Fruit fly (Drosophila melanogaster) whole organism, embryonic: ENCODE results near the gene cno.

Experiments used
- Ada2b ChIP-seq: fragments of 200-800 bp; sonication (Bioruptor generic); IDR thresholded peaks from 2 replicates; pipeline ENCODE4 v1.3.6; 2022; ENCODE audit warnings: missing biosample characterization, missing genetic modification characterization
- Aef1 ChIP-seq: fragments of 200-800 bp; sonication (Bioruptor generic); IDR thresholded peaks from 3 replicates; pipeline ENCODE4 v1.3.6; 2022; ENCODE audit warnings: missing biosample characterization, missing genetic modification characterization
- CG10147 ChIP-seq: fragments of 200-800 bp; sonication (Bioruptor generic); optimal IDR thresholded peaks from 2 replicates; lab custom pipeline; 2019; ENCODE audit warnings: missing biosample characterization, mild to moderate bottlenecking, missing genetic modification characterization, moderate library complexity
- CG1024 ChIP-seq: fragments of 200-800 bp; sonication (Bioruptor generic); IDR thresholded peaks from 2 replicates; pipeline ENCODE4 v1.3.6; 2022; ENCODE audit warnings: missing biosample characterization, missing genetic modification characterization
- CG10274 ChIP-seq: fragments of 200-800 bp; sonication (Bioruptor generic); optimal IDR thresholded peaks from 3 replicates; lab custom pipeline; 2017; ENCODE audit warnings: missing biosample characterization, mild to moderate bottlenecking, missing genetic modification characterization
- CG11247 ChIP-seq: fragments of 200-800 bp; sonication (Bioruptor generic); IDR thresholded peaks from 2 replicates; pipeline ENCODE4 v1.3.6; 2022; ENCODE audit warnings: missing biosample characterization, missing genetic modification characterization
- CG11695 ChIP-seq: fragments of 200-800 bp; sonication (Bioruptor generic); IDR thresholded peaks from 3 replicates; pipeline ENCODE4 v1.3.6; 2022; ENCODE audit warnings: missing biosample characterization, missing genetic modification characterization
- CG12236 ChIP-seq: fragments of 200-800 bp; sonication (Bioruptor generic); optimal IDR thresholded peaks from 2 replicates; lab custom pipeline; 2016; ENCODE audit warnings: missing biosample characterization, missing genetic modification characterization
- CG12769 ChIP-seq: fragments of 200-800 bp; sonication (Bioruptor generic); optimal IDR thresholded peaks from 2 replicates; lab custom pipeline; 2019; ENCODE audit warnings: missing biosample characterization, mild to moderate bottlenecking, missing genetic modification characterization, moderate library complexity
- CG13287 ChIP-seq: fragments of 200-800 bp; sonication (Bioruptor generic); IDR thresholded peaks from 2 replicates; pipeline ENCODE4 v1.3.6; 2022; ENCODE audit warnings: missing biosample characterization, missing genetic modification characterization; ENCODE audit not compliant: partially characterized antibody
- CG14050 ChIP-seq: fragments of 200-800 bp; sonication (Bioruptor generic); IDR thresholded peaks from 3 replicates; pipeline ENCODE4 v1.3.6; 2022; ENCODE audit warnings: missing biosample characterization, missing genetic modification characterization
- CG15269 ChIP-seq: fragments of 200-800 bp; sonication (Bioruptor generic); optimal IDR thresholded peaks from 2 replicates; lab custom pipeline; 2018; ENCODE audit warnings: missing biosample characterization, mild to moderate bottlenecking, missing genetic modification characterization, moderate library complexity
- CG15514 ChIP-seq: fragments of 200-800 bp; sonication (Bioruptor generic); optimal IDR thresholded peaks from 3 replicates; lab custom pipeline; 2017; ENCODE audit warnings: missing biosample characterization, missing genetic modification characterization, mild to moderate bottlenecking, moderate library complexity, missing genetic modification reagents
- CG15601 ChIP-seq: fragments of 200-800 bp; sonication (Bioruptor generic); optimal IDR thresholded peaks from 3 replicates; lab custom pipeline; 2019; ENCODE audit warnings: missing biosample characterization, mild to moderate bottlenecking, missing genetic modification characterization, moderate library complexity
- CG17829 ChIP-seq: fragments of 200-800 bp; optimal IDR thresholded peaks from 2 replicates; lab custom pipeline; 2019; ENCODE audit warnings: missing biosample characterization, mild to moderate bottlenecking, missing genetic modification characterization, moderate library complexity
- CG17912 ChIP-seq: fragments of 200-800 bp; sonication (Bioruptor generic); optimal IDR thresholded peaks from 2 replicates; lab custom pipeline; 2018; ENCODE audit warnings: missing biosample characterization, mild to moderate bottlenecking, missing genetic modification characterization
- CG18476 ChIP-seq: fragments of 200-800 bp; sonication (Bioruptor generic); optimal IDR thresholded peaks from 2 replicates; lab custom pipeline; 2016; ENCODE audit warnings: missing biosample characterization, mild to moderate bottlenecking, missing genetic modification characterization
- CG2712 ChIP-seq: fragments of 200-800 bp; optimal IDR thresholded peaks from 3 replicates; lab custom pipeline; 2019; ENCODE audit warnings: missing biosample characterization, mild to moderate bottlenecking, missing genetic modification characterization, moderate library complexity
- CG3838 ChIP-seq: fragments of 200-800 bp; sonication (Bioruptor generic); optimal IDR thresholded peaks from 3 replicates; lab custom pipeline; 2016; ENCODE audit warnings: missing biosample characterization, missing genetic modification characterization
- CG3995 ChIP-seq: fragments of 200-800 bp; sonication (Bioruptor generic); optimal IDR thresholded peaks from 3 replicates; lab custom pipeline; 2016; ENCODE audit warnings: missing biosample characterization, missing genetic modification characterization
- CG6654 ChIP-seq: fragments of 200-800 bp; sonication (Bioruptor generic); optimal IDR thresholded peaks from 2 replicates; lab custom pipeline; 2017; ENCODE audit warnings: missing biosample characterization, mild to moderate bottlenecking, missing genetic modification characterization
- CG6765 ChIP-seq: fragments of 200-800 bp; sonication (Bioruptor generic); optimal IDR thresholded peaks from 3 replicates; lab custom pipeline; 2017; ENCODE audit warnings: missing biosample characterization, mild to moderate bottlenecking, missing genetic modification characterization
- Dip3 ChIP-seq: fragments of 200-800 bp; sonication (Bioruptor generic); optimal IDR thresholded peaks from 3 replicates; lab custom pipeline; 2016; ENCODE audit warnings: missing biosample characterization, missing genetic modification characterization
- Drgx ChIP-seq: fragments of 200-800 bp; sonication (Bioruptor generic); IDR thresholded peaks from 2 replicates; pipeline ENCODE4 v1.3.6; 2022; ENCODE audit warnings: missing biosample characterization, missing genetic modification characterization
- Ets65A ChIP-seq: fragments of 200-800 bp; sonication (Bioruptor generic); peaks from one replicate; lab custom pipeline; 2016; ENCODE audit warnings: missing biosample characterization, missing genetic modification characterization
- Hr39 ChIP-seq: fragments of >200 bp; optimal IDR thresholded peaks from 2 replicates; lab custom pipeline; 2017
- MBD-R2 ChIP-seq: fragments of 200-800 bp; sonication (Bioruptor generic); IDR thresholded peaks from 2 replicates; pipeline ENCODE4 v1.3.6; 2022; ENCODE audit warnings: missing biosample characterization, missing genetic modification characterization
- Opbp ChIP-seq: fragments of 200-800 bp; sonication (Bioruptor generic); IDR thresholded peaks from 3 replicates; pipeline ENCODE4 v1.3.6; 2022; ENCODE audit warnings: missing biosample characterization, missing genetic modification characterization; ENCODE audit not compliant: partially characterized antibody
- Pdp1 ChIP-seq, 2 experiments: fragments of 200-800 bp; sonication (Bioruptor generic); optimal IDR thresholded peaks; 3 replicates each; lab custom pipeline; 2016; ENCODE audit warnings: missing biosample characterization in 2 of 2, missing genetic modification characterization in 2 of 2, mild to moderate bottlenecking in 1 of 2, moderate library complexity in 1 of 2
- Rx ChIP-seq: fragments of 200-800 bp; sonication (Bioruptor generic); IDR thresholded peaks from 2 replicates; pipeline ENCODE4 v1.3.6; 2022; ENCODE audit warnings: missing biosample characterization, missing genetic modification characterization
- Xbp1 ChIP-seq: fragments of 200-800 bp; sonication (Bioruptor generic); optimal IDR thresholded peaks from 3 replicates; lab custom pipeline; 2016; ENCODE audit warnings: missing biosample characterization, mild to moderate bottlenecking, missing genetic modification characterization
- bigmax ChIP-seq: fragments of 200-800 bp; sonication (Bioruptor generic); optimal IDR thresholded peaks from 2 replicates; lab custom pipeline; 2018; ENCODE audit warnings: missing biosample characterization, mild to moderate bottlenecking, missing genetic modification characterization
- caup ChIP-seq: fragments of 200-800 bp; sonication (Bioruptor generic); optimal IDR thresholded peaks from 3 replicates; lab custom pipeline; 2017; ENCODE audit warnings: missing biosample characterization, mild to moderate bottlenecking, missing genetic modification characterization, moderate library complexity; ENCODE audit not compliant: severe bottlenecking
- cwo ChIP-seq: fragments of 200-800 bp; sonication (Bioruptor generic); optimal IDR thresholded peaks from 3 replicates; lab custom pipeline; 2017; ENCODE audit warnings: missing biosample characterization, missing genetic modification characterization, mild to moderate bottlenecking, moderate library complexity, missing genetic modification reagents
- dati ChIP-seq: fragments of 200-800 bp; sonication (Bioruptor generic); IDR thresholded peaks from 2 replicates; pipeline ENCODE4 v1.3.6; 2022; ENCODE audit warnings: missing biosample characterization, missing genetic modification characterization
- fd3F ChIP-seq: fragments of 200-800 bp; sonication (Bioruptor generic); optimal IDR thresholded peaks from 2 replicates; lab custom pipeline; 2018; ENCODE audit warnings: missing biosample characterization, mild to moderate bottlenecking, missing genetic modification characterization, moderate library complexity
- grn ChIP-seq: fragments of 200-800 bp; sonication (Bioruptor generic); optimal IDR thresholded peaks from 3 replicates; lab custom pipeline; 2017; ENCODE audit warnings: missing biosample characterization, missing genetic modification characterization
- hb ChIP-seq: fragments of 200-800 bp; sonication (Bioruptor generic); IDR thresholded peaks from 3 replicates; pipeline ENCODE4 v1.3.6; 2022; ENCODE audit warnings: missing biosample characterization, missing genetic modification characterization; ENCODE audit not compliant: partially characterized antibody
- hkb ChIP-seq, 2 experiments: fragments of 200-800 bp in 1 of 2; fragments of >200 bp in 1 of 2; sonication (Bioruptor generic) in 1 of 2; IDR thresholded peaks in 1 of 2; optimal IDR thresholded peaks in 1 of 2; 2 replicates each; pipeline versions ENCODE4 v1.3.6 to Lab custom; 2017 to 2022; ENCODE audit warnings: missing biosample characterization in 1 of 2, missing genetic modification characterization in 1 of 2
- jing ChIP-seq: fragments of 200-800 bp; sonication (Bioruptor generic); optimal IDR thresholded peaks from 2 replicates; lab custom pipeline; 2018; ENCODE audit warnings: missing biosample characterization, mild to moderate bottlenecking, missing genetic modification characterization
- maf-S ChIP-seq: fragments of 200-800 bp; sonication (Bioruptor generic); optimal IDR thresholded peaks from 2 replicates; lab custom pipeline; 2016; ENCODE audit warnings: missing biosample characterization, missing genetic modification characterization
- nau ChIP-seq: fragments of 200-800 bp; sonication (Bioruptor generic); optimal IDR thresholded peaks from 3 replicates; lab custom pipeline; 2017; ENCODE audit warnings: missing biosample characterization, mild to moderate bottlenecking, missing genetic modification characterization, missing genetic modification reagents
- oc ChIP-seq: fragments of 200-800 bp; sonication (Bioruptor generic); optimal IDR thresholded peaks from 2 replicates; lab custom pipeline; 2018; ENCODE audit warnings: missing biosample characterization, mild to moderate bottlenecking, missing genetic modification characterization, moderate library complexity
- peb ChIP-seq: fragments of 200-800 bp; sonication (Bioruptor generic); IDR thresholded peaks from 2 replicates; pipeline ENCODE4 v1.3.6; 2022; ENCODE audit warnings: missing biosample characterization, missing genetic modification characterization
- pros ChIP-seq: fragments of 200-800 bp; sonication (Bioruptor generic); optimal IDR thresholded peaks from 3 replicates; lab custom pipeline; 2019; ENCODE audit warnings: missing biosample characterization, mild to moderate bottlenecking, missing genetic modification characterization, moderate library complexity
- row ChIP-seq: fragments of 200-800 bp; sonication (Bioruptor generic); IDR thresholded peaks from 3 replicates; pipeline ENCODE4 v1.3.6; 2022; ENCODE audit warnings: missing biosample characterization, missing genetic modification characterization
- sd ChIP-seq: fragments of 200-800 bp; sonication (Bioruptor generic); optimal IDR thresholded peaks from 3 replicates; lab custom pipeline; 2018; ENCODE audit warnings: missing biosample characterization, mild to moderate bottlenecking, missing genetic modification characterization, moderate library complexity

cno gene

DNA sequence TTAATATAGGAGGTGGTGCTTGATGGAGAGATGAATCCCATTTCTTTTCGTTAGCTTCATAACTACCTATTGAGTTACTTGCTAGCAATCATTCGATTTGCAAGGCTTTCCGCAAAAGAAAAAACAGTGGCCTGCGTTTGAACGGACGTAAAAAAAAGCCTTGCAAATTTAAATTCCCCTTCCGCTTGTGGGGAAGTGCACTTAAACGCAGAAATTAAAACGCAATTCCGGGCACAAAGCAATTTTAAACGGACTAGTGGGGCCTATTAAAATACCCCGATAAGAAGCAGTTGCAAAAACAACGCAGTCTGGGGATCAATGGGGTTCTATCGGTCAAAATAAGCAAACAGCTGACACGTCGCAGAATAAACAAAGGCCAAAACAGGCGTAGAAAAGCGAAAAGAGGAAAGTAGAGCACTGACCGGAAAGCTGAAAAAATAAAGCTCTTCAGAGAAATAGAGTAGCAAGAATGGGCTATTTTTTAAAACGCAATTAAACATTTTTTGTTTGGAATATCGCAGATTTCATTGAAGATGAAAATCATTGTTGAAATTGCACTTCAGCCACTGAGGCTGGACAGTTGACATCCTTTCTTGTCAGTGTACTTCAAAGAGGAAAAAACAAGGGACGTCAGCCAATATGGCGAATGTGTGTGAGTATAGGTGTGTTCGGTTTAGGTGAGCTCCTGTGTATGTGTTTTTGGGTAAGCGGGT is 33.4 kb upstream of the cno start (continued):
- TF ChIP-seq CG15601 (tag; lab: Kevin White, UChicago) (no peak), Opbp (GFP tag; lab: Robert Waterston, UW) (no peak), Aef1 (GFP tag; lab: Robert Waterston, UW) (no peak), Ets65A (GFP tag; lab: Kevin White, UChicago) (no peak), CG18476 (GFP tag; lab: Kevin White, UChicago) (no peak), MBD-R2 (GFP tag; lab: Robert Waterston, UW) (no peak), bigmax (GFP tag; lab: Kevin White, UChicago) (no peak), CG10147 (GFP tag; lab: Kevin White, UChicago) (no peak), CG3995 (GFP tag; lab: Kevin White, UChicago) (no peak), CG17912 (GFP tag; lab: Kevin White, UChicago) (no peak), Ada2b (GFP tag; lab: Robert Waterston, UW) (0 out of 2 replicates have a peak, but pooled peaks have one; percentile 10), caup (GFP tag; lab: Kevin White, UChicago) (no peak), CG11247 (no peak), dati (GFP tag; lab: Robert Waterston, UW) (no peak), CG17829 (tag; lab: Kevin White, UChicago) (no peak), Xbp1 (GFP tag; lab: Kevin White, UChicago) (no peak), hkb (optimal IDR thresholded peaks at IDR 0.05; lab: Kevin White, UChicago) (no peak), hkb (GFP tag; IDR thresholded peaks at IDR 0.05; lab: Robert Waterston, UW) (peak; percentile 34; the same call in 1 of the 2 replicates), hb (GFP tag; lab: Robert Waterston, UW) (no peak), Drgx (GFP tag; lab: Robert Waterston, UW) (peak; percentile 46), CG6765 (GFP tag; lab: Kevin White, UChicago) (no peak), Hr39 (lab: Kevin White, UChicago) (no peak), fd3F (GFP tag; lab: Kevin White, UChicago) (no peak)

DNA sequence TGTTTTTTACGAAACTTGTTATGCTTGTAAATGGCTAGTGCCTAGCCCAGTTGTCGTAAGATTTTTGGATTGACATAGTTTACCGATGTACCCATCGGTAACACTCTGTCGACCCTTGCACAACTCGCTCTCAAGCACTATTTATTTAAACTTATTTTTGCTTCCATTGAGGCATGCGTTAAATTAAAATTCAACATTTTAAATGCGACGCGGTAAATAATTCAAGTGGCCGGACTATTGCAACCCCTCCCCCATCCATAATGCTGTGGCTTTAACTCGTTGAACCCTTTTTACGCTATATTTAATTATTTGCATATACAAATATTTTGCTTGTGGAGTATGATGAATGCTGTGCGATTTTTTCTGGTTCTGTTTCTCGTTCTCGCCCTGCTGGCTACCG is 32.1 kb upstream of the cno start:
- TF ChIP-seq CG6654 (no peak), jing (GFP tag; lab: Kevin White, UChicago) (no peak), CG3995 (GFP tag; lab: Kevin White, UChicago) (no peak), Rx (no peak), CG14050 (GFP tag; lab: Robert Waterston, UW) (no peak), nau (GFP tag; lab: Kevin White, UChicago) (no peak), CG12769 (tag; lab: Kevin White, UChicago) (no peak), cwo (GFP tag; lab: Kevin White, UChicago) (no peak), CG12236 (GFP tag; lab: Kevin White, UChicago) (no peak), CG15514 (GFP tag; lab: Kevin White, UChicago) (no peak), CG3838 (no peak), peb (GFP tag; lab: Robert Waterston, UW) (no peak), maf-S (no peak), CG10274 (GFP tag; lab: Kevin White, UChicago) (no peak)
- TF ChIP-seq, all 482 proteins: peak for 0

- peak; percentile 99 for TF ChIP-seq pros
- peak; percentile 51 for TF ChIP-seq CG15269
- peak; percentile 53 for TF ChIP-seq grn (GFP tag; lab: Kevin White, UChicago)
- TF ChIP-seq sd (tag; lab: Kevin White, UChicago): peak; percentile 43
- no peak for TF ChIP-seq CG11695 (GFP tag; lab: Robert Waterston, UW)
- TF ChIP-seq CG2712: no peak
- TF ChIP-seq CG15514 (GFP tag; lab: Kevin White, UChicago): no peak
- TF ChIP-seq row: no peak
- TF ChIP-seq Dip3 (GFP tag; lab: Kevin White, UChicago): no peak
- TF ChIP-seq Pdp1 (GFP tag; optimal IDR thresholded peaks at IDR 0.05; lab: Kevin White, UChicago): peak in 1 of 2 experiments; percentile 86
- peak; percentile 57 for TF ChIP-seq CG12769 (tag; lab: Kevin White, UChicago)
- TF ChIP-seq oc (tag; lab: Kevin White, UChicago): peak; percentile 52
- 0 out of 2 replicates have a peak, but pooled peaks have one; percentile 4 for TF ChIP-seq CG13287 (GFP tag; lab: Robert Waterston, UW)
- no peak for TF ChIP-seq CG1024 (GFP tag; lab: Robert Waterston, UW)
These were observed 29.7 kb upstream of the cno start for dm6 chr3R:5246950-5247349.
